Fruit fly (Drosophila melanogaster) S2 (cell line): Measurements from ENCODE around the gene Nep1.

ENCODE experiments used
- CG8478 ChIP-seq: fragments of >200 bp; optimal IDR thresholded peaks from 2 replicates; lab custom pipeline; 2018
- CTCF ChIP-seq, 2 experiments: fragments of >200 bp; optimal IDR thresholded peaks; 2 replicates each; lab custom pipeline; 2018

DNA sequence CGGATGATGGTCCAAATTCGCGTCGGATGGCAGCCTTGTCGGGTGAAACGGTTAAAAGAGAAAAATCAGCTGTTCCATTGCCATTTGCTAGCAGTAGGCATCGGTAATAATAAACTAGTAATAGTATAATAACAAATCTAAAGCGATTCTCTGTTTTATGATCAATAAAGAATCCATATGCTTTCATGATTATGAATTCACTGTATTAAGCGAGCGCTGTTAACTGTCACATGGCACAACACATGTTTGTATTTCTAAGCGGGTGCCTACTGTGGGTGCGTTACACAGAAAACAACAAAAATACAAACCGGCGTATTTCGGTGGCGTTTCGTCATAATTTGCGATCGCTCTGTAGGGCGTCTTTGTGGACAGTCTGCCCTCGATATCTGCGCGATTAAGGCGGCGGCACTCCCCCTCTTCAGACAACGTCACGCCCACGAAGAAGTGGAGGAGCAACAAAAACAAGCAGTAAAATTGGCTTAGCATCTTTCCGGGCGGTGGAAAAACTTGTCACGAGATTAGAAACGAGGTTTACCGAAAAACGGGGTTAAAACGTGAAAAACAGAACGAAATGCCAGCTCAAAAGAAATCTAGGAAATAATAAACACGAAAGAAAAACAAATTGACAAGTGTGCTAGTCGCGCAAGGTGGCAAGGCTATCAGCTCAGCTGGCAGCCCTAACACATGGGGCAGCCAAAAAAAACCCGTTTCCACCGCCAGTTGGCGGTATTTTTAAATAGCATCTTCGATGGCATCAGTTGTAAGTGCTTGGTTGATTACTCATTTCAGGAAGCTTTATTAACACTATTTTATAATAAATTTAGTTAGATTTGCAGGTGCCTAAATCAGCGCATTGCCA is at the start of gene Nep1, which contains the start of gene Mipp2:
- TF ChIP-seq CTCF (optimal IDR thresholded peaks at IDR 0.05; lab: Kevin White, UChicago) (no peak), CG8478 (lab: Kevin White, UChicago) (no peak)
